Fruit fly (Drosophila melanogaster) whole organism: ENCODE measurements around the gene CG3744.

Experiments
- CG8478 ChIP-seq: fragments of >200 bp; optimal IDR thresholded peaks from 2 replicates; lab custom pipeline; 2018; ENCODE audit warnings: inconsistent platforms
- Dll ChIP-seq: fragments of >200 bp; optimal IDR thresholded peaks from 2 replicates; lab custom pipeline; 2017
- EcR ChIP-seq, 2 experiments: fragments of >200 bp; optimal IDR thresholded peaks; 2 replicates each; lab custom pipeline; 2017; ENCODE audit warnings: missing biosample characterization in 2 of 2, missing genetic modification characterization in 2 of 2, missing genetic modification reagents in 2 of 2
- pan ChIP-seq: fragments of >200 bp; optimal IDR thresholded peaks from 2 replicates; lab custom pipeline; 2017
- usp ChIP-seq: fragments of >200 bp; optimal IDR thresholded peaks from 2 replicates; lab custom pipeline; 2017; ENCODE audit warnings: missing biosample characterization, missing genetic modification characterization, mixed read lengths

- TF ChIP-seq CG8478 (no peak), EcR (GFP tag; optimal IDR thresholded peaks at IDR 0.05; lab: Kevin White, UChicago) (no peak), Dll (lab: Kevin White, UChicago) (no peak), usp (GFP tag; lab: Kevin White, UChicago) (no peak), pan (lab: Kevin White, UChicago) (no peak)
Measured at dm6 chr3R:24924916-24925315, 48.5 kb upstream of the CG3744 start, which contains the start of gene Trf4-2.
